Worm (Caenorhabditis elegans) whole organism, mixed stage, embryonic: ENCODE measurements around the gene hpl-1.

ENCODE experiments used
- M03D4.4 ChIP-seq: sonication (generic microtip); optimal IDR thresholded peaks from 2 replicates; lab custom pipeline; 2017; ENCODE audit warnings: mild to moderate bottlenecking, missing genetic modification characterization, missing compliant biosample characterization
- bed-3 ChIP-seq: fragments of 200-800 bp; sonication (Bioruptor generic); optimal IDR thresholded peaks from 3 replicates; lab custom pipeline; 2018; ENCODE audit warnings: mild to moderate bottlenecking, missing genetic modification characterization, moderate library complexity, missing compliant biosample characterization
- blmp-1 ChIP-seq: fragments of 150-350 bp; optimal IDR thresholded peaks from 2 replicates; lab custom pipeline; 2014; ENCODE audit warnings: missing biosample characterization, missing genetic modification characterization
- ceh-39 ChIP-seq: fragments of 150-350 bp; optimal IDR thresholded peaks from 2 replicates; lab custom pipeline; 2014; ENCODE audit warnings: missing biosample characterization, missing genetic modification characterization
- ceh-43 ChIP-seq: fragments of 200-800 bp; sonication (Bioruptor generic); optimal IDR thresholded peaks from 2 replicates; lab custom pipeline; 2018; ENCODE audit warnings: mild to moderate bottlenecking, missing genetic modification characterization, moderate library complexity, missing compliant biosample characterization
- ceh-83 ChIP-seq: fragments of 200-800 bp; sonication (Bioruptor generic); optimal IDR thresholded peaks from 2 replicates; lab custom pipeline; 2018; ENCODE audit warnings: mild to moderate bottlenecking, missing genetic modification characterization, missing compliant biosample characterization
- ces-1 ChIP-seq: fragments of 150-350 bp; optimal IDR thresholded peaks from 2 replicates; lab custom pipeline; 2014; ENCODE audit warnings: missing biosample characterization, missing genetic modification reagents, missing genetic modification characterization
- cnd-1 ChIP-seq: fragments of 200-800 bp; sonication (Bioruptor generic); optimal IDR thresholded peaks from 2 replicates; lab custom pipeline; 2018; ENCODE audit warnings: mild to moderate bottlenecking, missing genetic modification characterization, missing compliant biosample characterization
- drap-1 ChIP-seq: fragments of 200-800 bp; sonication (Bioruptor generic); optimal IDR thresholded peaks from 3 replicates; lab custom pipeline; 2018; ENCODE audit warnings: mild to moderate bottlenecking, missing genetic modification characterization, missing compliant biosample characterization
- elt-1 ChIP-seq: sonication (generic microtip); optimal IDR thresholded peaks from 2 replicates; lab custom pipeline; 2017; ENCODE audit warnings: missing genetic modification characterization, mild to moderate bottlenecking, missing compliant biosample characterization, antibody characterized with exemption, moderate library complexity, borderline replicate concordance; ENCODE audit not compliant: insufficient read depth
- elt-3 ChIP-seq: fragments of 150-350 bp; optimal IDR thresholded peaks from 2 replicates; lab custom pipeline; 2014; ENCODE audit warnings: missing biosample characterization, missing genetic modification characterization
- flh-1 ChIP-seq: fragments of 200-800 bp; sonication (Bioruptor generic); optimal IDR thresholded peaks from 2 replicates; lab custom pipeline; 2018; ENCODE audit warnings: mild to moderate bottlenecking, missing genetic modification characterization, moderate library complexity, missing compliant biosample characterization
- ham-2 ChIP-seq: fragments of 200-800 bp; sonication (Bioruptor generic); optimal IDR thresholded peaks from 2 replicates; lab custom pipeline; 2018; ENCODE audit warnings: mild to moderate bottlenecking, missing genetic modification characterization, missing compliant biosample characterization
- hlh-1 ChIP-seq: fragments of 150-350 bp; optimal IDR thresholded peaks from 2 replicates; lab custom pipeline; 2014; ENCODE audit warnings: missing biosample characterization, missing genetic modification reagents, missing genetic modification characterization
- lin-13 ChIP-seq: fragments of 150-350 bp; optimal IDR thresholded peaks from 2 replicates; lab custom pipeline; 2014; ENCODE audit warnings: missing biosample characterization, missing genetic modification characterization
- lin-32 ChIP-seq: fragments of 200-800 bp; sonication (Bioruptor generic); optimal IDR thresholded peaks from 2 replicates; lab custom pipeline; 2018; ENCODE audit warnings: mild to moderate bottlenecking, missing genetic modification characterization, missing compliant biosample characterization
- lsy-2 ChIP-seq: fragments of 150-350 bp; optimal IDR thresholded peaks from 2 replicates; lab custom pipeline; 2014; ENCODE audit warnings: missing biosample characterization, missing genetic modification characterization
- mab-5 ChIP-seq: fragments of 150-350 bp; optimal IDR thresholded peaks from 2 replicates; lab custom pipeline; 2014; ENCODE audit warnings: missing biosample characterization, missing genetic modification characterization
- mep-1 ChIP-seq: fragments of 150-350 bp; optimal IDR thresholded peaks from 2 replicates; lab custom pipeline; 2017; ENCODE audit warnings: missing biosample characterization, missing genetic modification reagents, missing genetic modification characterization, inconsistent platforms
- mls-2 ChIP-seq: sonication (generic microtip); optimal IDR thresholded peaks from 2 replicates; lab custom pipeline; 2016; ENCODE audit warnings: mild to moderate bottlenecking, missing genetic modification characterization, moderate library complexity, missing compliant biosample characterization
- nhr-12 ChIP-seq: fragments of 150-350 bp; optimal IDR thresholded peaks from 2 replicates; lab custom pipeline; 2014; ENCODE audit warnings: missing biosample characterization, missing genetic modification characterization
- nhr-2 ChIP-seq: fragments of 150-350 bp; optimal IDR thresholded peaks from 2 replicates; lab custom pipeline; 2014; ENCODE audit warnings: missing biosample characterization, missing genetic modification characterization
- nhr-237 ChIP-seq: fragments of 150-350 bp; optimal IDR thresholded peaks from 2 replicates; lab custom pipeline; 2014; ENCODE audit warnings: missing biosample characterization, missing genetic modification characterization
- nhr-28 ChIP-seq: fragments of 150-350 bp; optimal IDR thresholded peaks from 2 replicates; lab custom pipeline; 2014; ENCODE audit warnings: missing biosample characterization, missing genetic modification characterization
- nhr-76 ChIP-seq: sonication (generic microtip); optimal IDR thresholded peaks from 2 replicates; lab custom pipeline; 2017; ENCODE audit warnings: missing biosample characterization, missing genetic modification characterization
- pha-4 ChIP-seq: fragments of 150-350 bp; optimal IDR thresholded peaks from 2 replicates; lab custom pipeline; 2018; ENCODE audit warnings: missing biosample characterization, missing genetic modification reagents, missing genetic modification characterization
- sem-2 ChIP-seq: fragments of 200-800 bp; sonication (Bioruptor generic); optimal IDR thresholded peaks from 2 replicates; lab custom pipeline; 2018; ENCODE audit warnings: mild to moderate bottlenecking, missing genetic modification characterization, missing compliant biosample characterization
- snpc-4 ChIP-seq: fragments of 150-350 bp; optimal IDR thresholded peaks from 2 replicates; lab custom pipeline; 2014; ENCODE audit warnings: missing biosample characterization, missing genetic modification characterization
- sptf-1 ChIP-seq: sonication (generic microtip); optimal IDR thresholded peaks from 2 replicates; lab custom pipeline; 2017; ENCODE audit warnings: mild to moderate bottlenecking, missing genetic modification characterization, moderate library complexity, missing compliant biosample characterization
- tbx-8 ChIP-seq: fragments of 200-800 bp; sonication (Bioruptor generic); optimal IDR thresholded peaks from 2 replicates; lab custom pipeline; 2018; ENCODE audit warnings: mild to moderate bottlenecking, missing genetic modification characterization, moderate library complexity, missing compliant biosample characterization
- unc-120 ChIP-seq: sonication (generic microtip); optimal IDR thresholded peaks from 2 replicates; lab custom pipeline; 2017; ENCODE audit warnings: missing genetic modification characterization, missing compliant biosample characterization; ENCODE audit not compliant: poor library complexity, severe bottlenecking
- unc-39 ChIP-seq: fragments of 150-350 bp; optimal IDR thresholded peaks from 2 replicates; lab custom pipeline; 2014; ENCODE audit warnings: missing biosample characterization, missing genetic modification characterization
- unc-62 ChIP-seq: fragments of 150-350 bp; optimal IDR thresholded peaks from 2 replicates; lab custom pipeline; 2014; ENCODE audit warnings: missing biosample characterization, missing genetic modification reagents, missing genetic modification characterization
- zip-8 ChIP-seq: fragments of 150-350 bp; optimal IDR thresholded peaks from 2 replicates; lab custom pipeline; 2014; ENCODE audit warnings: missing biosample characterization, missing genetic modification characterization
- ztf-11 ChIP-seq: fragments of 150-350 bp; optimal IDR thresholded peaks from 2 replicates; lab custom pipeline; 2014; ENCODE audit warnings: missing biosample characterization, missing genetic modification characterization

hpl-1 gene

ce11 chrX:13224608-13225007 lies 20.6 kb upstream of the hpl-1 start, which contains the start of gene skr-19:
Gene skr-19, minus strand, starts transcription at chrX:13224708.
- TF ChIP-seq zip-8 (tag; lab: Kevin White, UChicago) (no peak), elt-1 (tag; lab: Kevin White, UChicago) (no peak), mab-5 (no peak)

- TF ChIP-seq unc-120 (tag; lab: Kevin White, UChicago) (no peak), nhr-28 (tag; lab: Kevin White, UChicago) (no peak), mab-5 (no peak), mep-1 (tag; lab: Kevin White, UChicago) (peak; percentile 2), bed-3 (GFP tag; lab: Kevin White, UChicago) (no peak), elt-1 (tag; lab: Kevin White, UChicago) (no peak), zip-8 (tag; lab: Kevin White, UChicago) (no peak), snpc-4 (tag; lab: Kevin White, UChicago) (no peak), drap-1 (GFP tag; lab: Kevin White, UChicago) (no peak), nhr-2 (tag; lab: Kevin White, UChicago) (no peak), unc-62 (GFP tag; lab: Kevin White, UChicago) (peak; percentile 64), lsy-2 (tag; lab: Kevin White, UChicago) (no peak), ceh-83 (GFP tag; lab: Kevin White, UChicago) (no peak), ces-1 (no peak), hlh-1 (no peak), ham-2 (GFP tag; lab: Kevin White, UChicago) (no peak), blmp-1 (tag; lab: Kevin White, UChicago) (no peak), lin-32 (peak; percentile 55), ztf-11 (tag; lab: Kevin White, UChicago) (no peak), unc-39 (tag; lab: Kevin White, UChicago) (no peak), nhr-237 (no peak), nhr-12 (tag; lab: Kevin White, UChicago) (no peak), sem-2 (GFP tag; lab: Kevin White, UChicago) (no peak), flh-1 (GFP tag; lab: Kevin White, UChicago) (no peak), tbx-8 (GFP tag; lab: Kevin White, UChicago) (no peak), ceh-43 (GFP tag; lab: Kevin White, UChicago) (no peak), elt-3 (no peak), M03D4.4 (tag; lab: Kevin White, UChicago) (no peak), cnd-1 (tag; lab: Kevin White, UChicago) (peak; percentile 29), nhr-76 (tag; lab: Kevin White, UChicago) (no peak), sptf-1 (tag; lab: Kevin White, UChicago) (no peak), ceh-39 (no peak), lin-13 (no peak)
Observed at ce11 chrX:13225111-13225905, 19.9 kb upstream of the hpl-1 start.

- no peak for TF ChIP-seq blmp-1 (tag; lab: Kevin White, UChicago)
- TF ChIP-seq tbx-8 (GFP tag; lab: Kevin White, UChicago) = no peak
- no peak for TF ChIP-seq ztf-11 (tag; lab: Kevin White, UChicago)
- TF ChIP-seq mep-1 (tag; lab: Kevin White, UChicago) = no peak
- TF ChIP-seq elt-1 (tag; lab: Kevin White, UChicago) = no peak
- no peak for TF ChIP-seq zip-8 (tag; lab: Kevin White, UChicago)
- no peak for TF ChIP-seq M03D4.4 (tag; lab: Kevin White, UChicago)
- no peak for TF ChIP-seq nhr-237
- no peak for TF ChIP-seq cnd-1 (tag; lab: Kevin White, UChicago)
- TF ChIP-seq unc-39 (tag; lab: Kevin White, UChicago) = no peak
- no peak for TF ChIP-seq ham-2 (GFP tag; lab: Kevin White, UChicago)
- TF ChIP-seq ces-1 = peak; percentile 39
- TF ChIP-seq hlh-1 = no peak
- TF ChIP-seq ceh-39 = peak; percentile 51
- no peak for TF ChIP-seq ceh-43 (GFP tag; lab: Kevin White, UChicago)
- TF ChIP-seq unc-120 (tag; lab: Kevin White, UChicago) = peak; percentile 26
- TF ChIP-seq elt-3 = no peak
- no peak for TF ChIP-seq ceh-83 (GFP tag; lab: Kevin White, UChicago)
- no peak for TF ChIP-seq lin-32
- no peak for TF ChIP-seq lin-13
- TF ChIP-seq unc-62 (GFP tag; lab: Kevin White, UChicago) = no peak
- TF ChIP-seq mls-2 = no peak
- TF ChIP-seq nhr-12 (tag; lab: Kevin White, UChicago) = no peak
- TF ChIP-seq lsy-2 (tag; lab: Kevin White, UChicago) = no peak
- peak; percentile 41 for TF ChIP-seq nhr-2 (tag; lab: Kevin White, UChicago)
- TF ChIP-seq pha-4 (tag; lab: Kevin White, UChicago) = no peak
- TF ChIP-seq nhr-76 (tag; lab: Kevin White, UChicago) = no peak
- no peak for TF ChIP-seq mab-5
- TF ChIP-seq drap-1 (GFP tag; lab: Kevin White, UChicago) = no peak
- no peak for TF ChIP-seq snpc-4 (tag; lab: Kevin White, UChicago)
- TF ChIP-seq sem-2 (GFP tag; lab: Kevin White, UChicago) = no peak
- no peak for TF ChIP-seq bed-3 (GFP tag; lab: Kevin White, UChicago)
- peak; percentile 48 for TF ChIP-seq sptf-1 (tag; lab: Kevin White, UChicago)
- no peak for TF ChIP-seq nhr-28 (tag; lab: Kevin White, UChicago)
- TF ChIP-seq flh-1 (GFP tag; lab: Kevin White, UChicago) = no peak
Observed at ce11 chrX:13226614-13227096, 18.5 kb upstream of the hpl-1 start, which contains the start of gene skr-21. Gene skr-21, minus strand, starts transcription at chrX:13226664.
